Worm (Caenorhabditis elegans): ENCODE measurements around the gene Y44A6D.6.

The Y44A6D.6 gene

ce11 chrV:20828820-20829219 is 21.7 kb downstream of the Y44A6D.6 start, which contains the start of gene sbt-1:
Gene sbt-1 (minus strand): TSS chrV:20828881.
- TF ChIP-seq bed-2 (GFP tag; IDR thresholded peaks at IDR 0.05): 0 out of 2 replicates have a peak, but pooled peaks have one; percentile 15
- peak; percentile 37 for TF ChIP-seq ZK185.1 (tag; optimal IDR thresholded peaks at IDR 0.05; ENCODE audit: poor library complexity, severe bottlenecking)
- TF ChIP-seq mcd-1 (GFP tag; IDR thresholded peaks at IDR 0.05): peak; percentile 45; the same call in 1 of the 2 replicates
- TF ChIP-seq him-1 (tag; optimal IDR thresholded peaks at IDR 0.05): no peak
- TF ChIP-seq egrh-3 (GFP tag; IDR thresholded peaks at IDR 0.05): 0 out of 2 replicates have a peak, but pooled peaks have one; percentile 7
- peak; percentile 64 for TF ChIP-seq zfh-2 (GFP tag; conservative IDR thresholded peaks at IDR 0.05)
- no peak for TF ChIP-seq sea-2 (GFP tag; IDR thresholded peaks at IDR 0.05)
- no peak for TF ChIP-seq ceh-91 (GFP tag; IDR thresholded peaks at IDR 0.05)
- peak; percentile 58 for TF ChIP-seq K12H6.12 (tag; optimal IDR thresholded peaks at IDR 0.05)
- no peak for TF ChIP-seq sptf-2 (GFP tag; optimal IDR thresholded peaks at IDR 0.05)
- TF ChIP-seq mes-4 (tag; optimal IDR thresholded peaks at IDR 0.05): no peak
- no peak for TF ChIP-seq ceh-100 (GFP tag; IDR thresholded peaks at IDR 0.05)
- no peak for TF ChIP-seq tlf-1 (GFP tag; optimal IDR thresholded peaks at IDR 0.05)
- TF ChIP-seq ceh-27 (GFP tag; optimal IDR thresholded peaks at IDR 0.05): peak; percentile 6
- peak; percentile 32 for TF ChIP-seq lir-1 (GFP tag; conservative IDR thresholded peaks at IDR 0.05)
- TF ChIP-seq attf-5 (GFP tag; optimal IDR thresholded peaks at IDR 0.05): peak; percentile 13

DNA sequence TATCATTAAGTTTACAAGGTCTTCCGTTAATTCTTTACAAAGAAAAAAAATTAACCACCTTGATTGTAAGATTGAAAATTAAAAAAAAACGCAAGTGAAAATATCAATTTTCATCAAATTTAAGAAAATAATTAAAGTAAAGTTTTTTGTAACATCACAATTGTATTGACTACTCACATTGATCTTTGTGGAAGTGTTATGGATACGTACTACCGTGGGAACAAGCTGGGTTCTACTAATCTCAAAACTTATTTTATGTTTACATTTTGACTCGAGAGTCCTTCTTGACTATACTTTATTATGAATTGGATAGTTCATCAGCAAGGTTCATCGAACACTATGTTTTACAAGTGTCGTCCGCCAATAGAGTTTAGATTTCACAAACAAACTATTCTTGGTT is 22.4 kb downstream of the Y44A6D.6 start, which contains the start of gene num-1:
TSS of gene num-1 (plus strand) at position 301 of the 400 bp plus-strand sequence.
- no peak for TF ChIP-seq nhr-80 (tag; optimal IDR thresholded peaks at IDR 0.05)
- TF ChIP-seq tbx-9 (tag; optimal IDR thresholded peaks at IDR 0.05; ENCODE audit: borderline replicate concordance): no peak
- no peak for TF ChIP-seq nhr-120 (GFP tag; IDR thresholded peaks at IDR 0.05)
- no peak for TF ChIP-seq madf-10 (tag; optimal IDR thresholded peaks at IDR 0.05)
- no peak for TF ChIP-seq dpff-1 (tag; optimal IDR thresholded peaks at IDR 0.05)
- no peak for TF ChIP-seq him-1 (tag; optimal IDR thresholded peaks at IDR 0.05)
- no peak for TF ChIP-seq bed-2 (GFP tag; IDR thresholded peaks at IDR 0.05)

DNA sequence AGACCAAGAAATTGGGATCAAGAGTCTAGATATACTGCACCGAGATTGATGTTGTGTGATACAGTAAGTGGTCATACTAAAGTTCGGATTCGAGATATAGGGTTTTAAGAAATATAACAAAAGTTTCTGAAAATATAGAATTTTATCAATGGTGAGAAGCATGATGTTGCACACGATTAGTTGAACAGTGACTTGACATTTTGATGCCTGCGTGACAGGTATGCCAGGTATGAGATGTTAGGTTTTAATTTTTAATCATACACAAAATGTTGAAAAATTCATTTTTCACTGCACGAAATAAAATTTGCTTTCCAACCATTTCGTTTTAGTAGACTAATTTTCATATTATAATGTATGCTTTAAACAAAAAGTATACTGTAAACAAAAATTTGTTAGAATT is 23.3 kb downstream of the Y44A6D.6 start:
- TF ChIP-seq sea-2 (GFP tag; IDR thresholded peaks at IDR 0.05) (no peak), B0336.3 (GFP tag; IDR thresholded peaks at IDR 0.05) (no peak), ceh-58 (GFP tag; IDR thresholded peaks at IDR 0.05) (no peak), nhr-80 (tag; optimal IDR thresholded peaks at IDR 0.05) (peak; percentile 29), dpff-1 (tag; optimal IDR thresholded peaks at IDR 0.05) (no peak), lin-35 (GFP tag; optimal IDR thresholded peaks at IDR 0.05) (no peak), pbrm-1 (GFP tag; IDR thresholded peaks at IDR 0.05) (no peak), B0261.1 (tag; optimal IDR thresholded peaks at IDR 0.05) (no peak), F10E7.11 (tag; optimal IDR thresholded peaks at IDR 0.05) (no peak), let-607 (tag; optimal IDR thresholded peaks at IDR 0.05) (peak; percentile 70 to 89)

DNA sequence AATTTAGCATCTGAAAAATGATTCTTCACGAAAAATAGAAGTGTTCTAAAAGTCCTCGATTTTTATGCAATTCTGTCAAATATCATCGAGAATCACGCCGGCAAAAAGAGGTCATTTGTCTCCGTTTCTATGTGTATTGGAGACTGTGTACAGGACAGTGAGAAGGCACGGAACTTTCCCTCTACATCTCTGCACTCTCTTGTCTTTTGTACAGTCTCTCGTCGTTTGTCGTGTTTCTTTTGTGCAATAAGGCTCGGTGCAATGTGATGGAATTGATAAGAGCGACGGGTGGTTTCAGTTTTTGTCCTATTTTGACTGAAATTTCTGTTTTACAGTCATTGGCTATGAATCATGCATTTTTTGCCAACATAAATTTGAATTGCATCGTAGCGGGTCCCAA is 24.7 kb downstream of the Y44A6D.6 start:
- TF ChIP-seq lin-40 (tag; optimal IDR thresholded peaks at IDR 0.05) (no peak), dox-1 (GFP tag; IDR thresholded peaks at IDR 0.05) (peak; percentile 78), hmg-1.2 (GFP tag; IDR thresholded peaks at IDR 0.05) (peak; percentile 84), C17E4.6 (GFP tag; IDR thresholded peaks at IDR 0.05) (no peak), attf-5 (GFP tag; optimal IDR thresholded peaks at IDR 0.05) (peak; percentile 57), snpc-1.3 (tag; optimal IDR thresholded peaks at IDR 0.05; ENCODE audit: insufficient read depth) (no peak), unc-130 (GFP tag; optimal IDR thresholded peaks at IDR 0.05) (no peak), hlh-12 (tag; optimal IDR thresholded peaks at IDR 0.05) (no peak), pha-4 (tag; optimal IDR thresholded peaks at IDR 0.05) (peak; percentile 2), ZK185.1 (tag; optimal IDR thresholded peaks at IDR 0.05; ENCODE audit: poor library complexity, severe bottlenecking) (peak; percentile 17), nhr-80 (tag; optimal IDR thresholded peaks at IDR 0.05) (peak; percentile 97), snpc-4 (GFP tag; optimal IDR thresholded peaks at IDR 0.05) (no peak), snpc-4 (tag; optimal IDR thresholded peaks at IDR 0.05) (peak in 1 of 4 experiments; percentile 13), ceh-100 (GFP tag; IDR thresholded peaks at IDR 0.05) (no peak), F57C9.4 (tag; optimal IDR thresholded peaks at IDR 0.05) (no peak), B0336.3 (GFP tag; IDR thresholded peaks at IDR 0.05) (no peak), ets-4 (GFP tag; optimal IDR thresholded peaks at IDR 0.05) (peak; percentile 7), cebp-1 (GFP tag; IDR thresholded peaks at IDR 0.05) (no peak), cebp-1 (tag; optimal IDR thresholded peaks at IDR 0.05) (peak; percentile 46), lin-35 (GFP tag; optimal IDR thresholded peaks at IDR 0.05) (no peak)

Measured in whole organism, young adult.